Fruit fly (Drosophila melanogaster) whole organism: ENCODE data around the gene CG32318.

ENCODE experiments used
- CG8478 ChIP-seq: fragments of >200 bp; optimal IDR thresholded peaks from 2 replicates; lab custom pipeline; 2018; ENCODE audit warnings: inconsistent platforms
- Dll ChIP-seq: fragments of >200 bp; optimal IDR thresholded peaks from 2 replicates; lab custom pipeline; 2017
- EcR ChIP-seq, 2 experiments: fragments of >200 bp; optimal IDR thresholded peaks; 2 replicates each; lab custom pipeline; 2017; ENCODE audit warnings: missing biosample characterization in 2 of 2, missing genetic modification characterization in 2 of 2, missing genetic modification reagents in 2 of 2
- pan ChIP-seq: fragments of >200 bp; optimal IDR thresholded peaks from 2 replicates; lab custom pipeline; 2017
- psq ChIP-seq: fragments of >200 bp; optimal IDR thresholded peaks from 2 replicates; lab custom pipeline; 2017
- usp ChIP-seq: fragments of >200 bp; optimal IDR thresholded peaks from 2 replicates; lab custom pipeline; 2017; ENCODE audit warnings: missing biosample characterization, missing genetic modification characterization, mixed read lengths

- TF ChIP-seq pan (no peak), EcR (GFP tag; optimal IDR thresholded peaks at IDR 0.05; lab: Kevin White, UChicago) (no peak), usp (GFP tag; lab: Kevin White, UChicago) (no peak), Dll (lab: Kevin White, UChicago) (no peak), CG8478 (no peak), psq (no peak)
Measured at dm6 chr3L:1250396-1250795, 3.7 kb upstream of the CG32318 start, which contains the start of gene Bfc.
